In genomic region chr3R:22161613-22162409, dm6 we compare ENCODE assay signal across 2 fruit fly cellular contexts.
TF ChIP-seq lines count a peak whose summit lies in the region.

No protein-coding gene starts in this region.

- TF ChIP-seq CTCF in whole organism, embryonic (GFP tag; optimal IDR thresholded peaks at IDR 0.05; lab: Kevin White, UChicago), result no peak

TF ChIP-seq in whole organism, embryonic, 481 proteins besides CTCF, POLR2A, EP300 and RAD21 (continues in another document):
- TF ChIP-seq CG10654 (GFP tag; optimal IDR thresholded peaks at IDR 0.05; lab: Kevin White, UChicago) (no peak), D19B (GFP tag; optimal IDR thresholded peaks at IDR 0.05; lab: Kevin White, UChicago) (no peak), lbe (GFP tag; optimal IDR thresholded peaks at IDR 0.05; lab: Kevin White, UChicago) (no peak), sens (GFP tag; lab: Kevin White, UChicago) (peak; percentile 60), klu (GFP tag; IDR thresholded peaks at IDR 0.05; lab: Robert Waterston, UW) (no peak), CG9609 (GFP tag; optimal IDR thresholded peaks at IDR 0.05; lab: Kevin White, UChicago) (no peak), fd102C (GFP tag; optimal IDR thresholded peaks at IDR 0.05; lab: Kevin White, UChicago) (peak; percentile 39), HmgD (GFP tag; optimal IDR thresholded peaks at IDR 0.05; lab: Kevin White, UChicago) (no peak), Mrtf (GFP tag; IDR thresholded peaks at IDR 0.05; lab: Robert Waterston, UW) (no peak), ro (GFP tag; IDR thresholded peaks at IDR 0.05; lab: Robert Waterston, UW) (no peak), B-H2 (GFP tag; optimal IDR thresholded peaks at IDR 0.05; lab: Kevin White, UChicago) (no peak), Fer2 (tag; optimal IDR thresholded peaks at IDR 0.05; lab: Kevin White, UChicago) (no peak), fu2 (GFP tag; optimal IDR thresholded peaks at IDR 0.05; lab: Kevin White, UChicago) (no peak), prd (optimal IDR thresholded peaks at IDR 0.05; lab: Kevin White, UChicago) (no peak), prd (GFP tag; IDR thresholded peaks at IDR 0.05; lab: Robert Waterston, UW) (no peak), lab (GFP tag; optimal IDR thresholded peaks at IDR 0.05; lab: Kevin White, UChicago) (no peak), Asciz (GFP tag; optimal IDR thresholded peaks at IDR 0.05; lab: Kevin White, UChicago) (peak; percentile 14), CG9215 (GFP tag; IDR thresholded peaks at IDR 0.05; lab: Robert Waterston, UW) (no peak), gce (GFP tag; IDR thresholded peaks at IDR 0.05; lab: Robert Waterston, UW) (no peak), Hr78 (GFP tag; optimal IDR thresholded peaks at IDR 0.05; lab: Kevin White, UChicago) (no peak), cg (GFP tag; optimal IDR thresholded peaks at IDR 0.05; lab: Kevin White, UChicago) (no peak), CG8944 (GFP tag; optimal IDR thresholded peaks at IDR 0.05; lab: Kevin White, UChicago) (no peak), sisA (GFP tag; IDR thresholded peaks at IDR 0.05; lab: Robert Waterston, UW) (no peak), CG18262 (tag; optimal IDR thresholded peaks at IDR 0.05; lab: Kevin White, UChicago) (peak; percentile 23), CG2202 (tag; optimal IDR thresholded peaks at IDR 0.05; lab: Kevin White, UChicago) (peak; percentile 53), CG8281 (tag; optimal IDR thresholded peaks at IDR 0.05; lab: Kevin White, UChicago) (peak; percentile 90), CG8924 (tag; optimal IDR thresholded peaks at IDR 0.05; lab: Kevin White, UChicago) (peak; percentile 7), dimm (GFP tag; IDR thresholded peaks at IDR 0.05; lab: Robert Waterston, UW) (no peak), CG9727 (GFP tag; optimal IDR thresholded peaks at IDR 0.05; lab: Kevin White, UChicago) (peak; percentile 44), Mes4 (GFP tag; optimal IDR thresholded peaks at IDR 0.05; lab: Kevin White, UChicago) (no peak), zfh2 (GFP tag; optimal IDR thresholded peaks at IDR 0.05; lab: Kevin White, UChicago) (no peak), gcm2 (GFP tag; optimal IDR thresholded peaks at IDR 0.05; lab: Kevin White, UChicago) (no peak), al (GFP tag; IDR thresholded peaks at IDR 0.05; lab: Robert Waterston, UW) (no peak), CG31224 (GFP tag; IDR thresholded peaks at IDR 0.05; lab: Robert Waterston, UW) (no peak), Atf3 (GFP tag; optimal IDR thresholded peaks at IDR 0.05; lab: Kevin White, UChicago) (no peak), MTF-1 (GFP tag; optimal IDR thresholded peaks at IDR 0.05; lab: Kevin White, UChicago; ENCODE audit: borderline replicate concordance) (no peak), zen2 (GFP tag; IDR thresholded peaks at IDR 0.05; lab: Robert Waterston, UW; ENCODE audit: partially characterized antibody) (no peak), CG4360 (GFP tag; IDR thresholded peaks at IDR 0.05; lab: Robert Waterston, UW) (no peak), gsb-n (tag; optimal IDR thresholded peaks at IDR 0.05; lab: Kevin White, UChicago) (peak; percentile 12), ac (GFP tag; optimal IDR thresholded peaks at IDR 0.05; lab: Kevin White, UChicago) (peak; percentile 72), dan (GFP tag; IDR thresholded peaks at IDR 0.05; lab: Robert Waterston, UW) (no peak), CG6175 (GFP tag; IDR thresholded peaks at IDR 0.05; lab: Robert Waterston, UW) (no peak), CG7928 (GFP tag; optimal IDR thresholded peaks at IDR 0.05; lab: Kevin White, UChicago) (no peak), CG4328 (GFP tag; optimal IDR thresholded peaks at IDR 0.05; lab: Kevin White, UChicago) (no peak), nerfin-1 (tag; optimal IDR thresholded peaks at IDR 0.05; lab: Kevin White, UChicago) (peak; percentile 50), CG16813 (GFP tag; IDR thresholded peaks at IDR 0.05; lab: Robert Waterston, UW; ENCODE audit: partially characterized antibody) (no peak), Xrp1 (GFP tag; IDR thresholded peaks at IDR 0.05; lab: Robert Waterston, UW) (peak; percentile 50), sens-2 (GFP tag; IDR thresholded peaks at IDR 0.05; lab: Robert Waterston, UW) (no peak), z (GFP tag; IDR thresholded peaks at IDR 0.05; lab: Robert Waterston, UW) (no peak)

TF ChIP-seq in whole organism, prepupa, 60 proteins besides CTCF, POLR2A, EP300 and RAD21:
- TF ChIP-seq fkh (GFP tag; optimal IDR thresholded peaks at IDR 0.05; lab: Kevin White, UChicago) (peak; percentile 72), Sox14 (GFP tag; optimal IDR thresholded peaks at IDR 0.05; lab: Kevin White, UChicago) (no peak)
TF ChIP-seq in whole organism, prepupa: peak in this region for 1.
